Worm (Caenorhabditis elegans) whole organism, young adult: ENCODE data around the gene pqn-16.

ENCODE experiments used
- B0019.2 ChIP-seq: fragments of 200-800 bp; sonication (Bioruptor generic); conservative IDR thresholded peaks from 2 replicates; pipeline ENCODE4 v1.3.6; 2022; ENCODE audit warnings: missing genetic modification reagents, missing genetic modification characterization, missing compliant biosample characterization
- B0261.1 ChIP-seq: sonication (generic microtip); optimal IDR thresholded peaks from 2 replicates; lab custom pipeline; 2016; ENCODE audit warnings: mild to moderate bottlenecking, missing genetic modification characterization, moderate library complexity, missing compliant biosample characterization
- B0336.3 ChIP-seq: fragments of 200-800 bp; sonication (Bioruptor generic); IDR thresholded peaks from 2 replicates; pipeline ENCODE4 v1.3.6; 2022; ENCODE audit warnings: missing genetic modification characterization, missing compliant biosample characterization
- C17E4.6 ChIP-seq: fragments of 200-800 bp; sonication (Bioruptor generic); IDR thresholded peaks from 2 replicates; pipeline ENCODE4 v1.3.6; 2022; ENCODE audit warnings: missing genetic modification reagents, missing genetic modification characterization, missing compliant biosample characterization
- F10E7.11 ChIP-seq: sonication (generic microtip); optimal IDR thresholded peaks from 2 replicates; lab custom pipeline; 2017; ENCODE audit warnings: mild to moderate bottlenecking, missing genetic modification characterization, moderate library complexity, missing compliant biosample characterization
- F33H1.4 ChIP-seq: fragments of 200-800 bp; sonication (Bioruptor generic); IDR thresholded peaks from 2 replicates; pipeline ENCODE4 v1.3.6; 2022; ENCODE audit warnings: missing genetic modification reagents, missing genetic modification characterization, missing compliant biosample characterization
- F39B2.1 ChIP-seq: fragments of 200-800 bp; sonication (Bioruptor generic); IDR thresholded peaks from 2 replicates; pipeline ENCODE4 v1.3.6; 2022; ENCODE audit warnings: missing genetic modification reagents, missing genetic modification characterization, missing compliant biosample characterization
- F57A8.1 ChIP-seq: fragments of 200-800 bp; sonication (Bioruptor generic); optimal IDR thresholded peaks from 2 replicates; lab custom pipeline; 2018; ENCODE audit warnings: mild to moderate bottlenecking, missing genetic modification characterization, moderate library complexity, missing compliant biosample characterization
- K12H6.12 ChIP-seq: fragments of 200-800 bp; sonication (Bioruptor generic); optimal IDR thresholded peaks from 2 replicates; lab custom pipeline; 2018; ENCODE audit warnings: mild to moderate bottlenecking, missing genetic modification characterization, missing compliant biosample characterization
- Y95B8A.8 ChIP-seq: fragments of 200-800 bp; sonication (Bioruptor generic); IDR thresholded peaks from 2 replicates; pipeline ENCODE4 v1.3.6; 2022; ENCODE audit warnings: missing genetic modification reagents, missing genetic modification characterization, missing compliant biosample characterization
- aptf-3 ChIP-seq: fragments of 200-800 bp; sonication (Bioruptor generic); IDR thresholded peaks from 2 replicates; pipeline ENCODE4 v1.3.6; 2022; ENCODE audit warnings: missing genetic modification characterization, missing compliant biosample characterization
- attf-5 ChIP-seq: fragments of 200-800 bp; sonication (Bioruptor generic); optimal IDR thresholded peaks from 2 replicates; lab custom pipeline; 2018; ENCODE audit warnings: mild to moderate bottlenecking, missing genetic modification characterization, missing compliant biosample characterization
- bed-2 ChIP-seq: fragments of 200-800 bp; sonication (Bioruptor generic); IDR thresholded peaks from 2 replicates; pipeline ENCODE4 v1.3.6; 2022; ENCODE audit warnings: missing genetic modification reagents, missing genetic modification characterization, missing compliant biosample characterization
- cebp-2 ChIP-seq: fragments of 200-800 bp; sonication (Bioruptor generic); IDR thresholded peaks from 2 replicates; pipeline ENCODE4 v1.3.6; 2022; ENCODE audit warnings: missing genetic modification characterization, missing compliant biosample characterization
- ceh-58 ChIP-seq: fragments of 200-800 bp; sonication (Bioruptor generic); IDR thresholded peaks from 2 replicates; pipeline ENCODE4 v1.3.6; 2022; ENCODE audit warnings: missing genetic modification characterization, missing compliant biosample characterization
- ceh-79 ChIP-seq: sonication (generic microtip); optimal IDR thresholded peaks from 2 replicates; lab custom pipeline; 2017; ENCODE audit warnings: mild to moderate bottlenecking, missing genetic modification characterization, missing compliant biosample characterization
- dpl-1 ChIP-seq: fragments of 150-350 bp; optimal IDR thresholded peaks from 2 replicates; lab custom pipeline; 2014; ENCODE audit warnings: missing biosample characterization, missing genetic modification reagents, missing genetic modification characterization
- ekl-4 ChIP-seq: fragments of 200-800 bp; sonication (Bioruptor generic); IDR thresholded peaks from 2 replicates; pipeline ENCODE4 v1.3.6; 2022; ENCODE audit warnings: missing genetic modification reagents, missing genetic modification characterization, missing compliant biosample characterization
- fkh-3 ChIP-seq: sonication (generic microtip); optimal IDR thresholded peaks from 2 replicates; lab custom pipeline; 2016; ENCODE audit warnings: mild to moderate bottlenecking, missing genetic modification characterization, missing compliant biosample characterization
- gei-17 ChIP-seq: fragments of 200-800 bp; sonication (Bioruptor generic); optimal IDR thresholded peaks from 2 replicates; lab custom pipeline; 2018; ENCODE audit warnings: mild to moderate bottlenecking, missing genetic modification characterization, missing compliant biosample characterization
- hmg-1.2 ChIP-seq: fragments of 200-800 bp; sonication (Bioruptor generic); IDR thresholded peaks from 2 replicates; pipeline ENCODE4 v1.3.6; 2022; ENCODE audit warnings: missing genetic modification reagents, missing genetic modification characterization, missing compliant biosample characterization
- lsl-1 ChIP-seq: fragments of 200-800 bp; sonication (Bioruptor generic); optimal IDR thresholded peaks from 2 replicates; lab custom pipeline; 2018; ENCODE audit warnings: mild to moderate bottlenecking, missing genetic modification characterization, moderate library complexity, missing compliant biosample characterization
- lsy-27 ChIP-seq: sonication (generic microtip); optimal IDR thresholded peaks from 2 replicates; lab custom pipeline; 2017; ENCODE audit warnings: missing genetic modification characterization, mild to moderate bottlenecking, missing compliant biosample characterization, antibody characterized with exemption, missing genotype, borderline replicate concordance; ENCODE audit not compliant: insufficient read depth
- mcd-1 ChIP-seq: fragments of 200-800 bp; sonication (Bioruptor generic); IDR thresholded peaks from 2 replicates; pipeline ENCODE4 v1.3.6; 2022; ENCODE audit warnings: missing genetic modification reagents, missing genetic modification characterization, missing compliant biosample characterization
- mel-28 ChIP-seq: sonication (generic microtip); optimal IDR thresholded peaks from 2 replicates; lab custom pipeline; 2016; ENCODE audit warnings: borderline replicate concordance, mild to moderate bottlenecking, missing genetic modification characterization, missing compliant biosample characterization
- nfya-1 ChIP-seq: sonication (generic microtip); optimal IDR thresholded peaks from 2 replicates; lab custom pipeline; 2017; ENCODE audit warnings: antibody characterized with exemption, missing compliant biosample characterization, missing genetic modification characterization, borderline replicate concordance; ENCODE audit not compliant: insufficient read depth
- nhr-27 ChIP-seq: fragments of 200-800 bp; sonication (Bioruptor generic); optimal IDR thresholded peaks from 2 replicates; lab custom pipeline; 2018; ENCODE audit warnings: mild to moderate bottlenecking, missing genetic modification characterization, moderate library complexity, missing compliant biosample characterization
- rec-8 ChIP-seq, 2 experiments: sonication (generic microtip); optimal IDR thresholded peaks; 2 replicates each; lab custom pipeline; 2016; ENCODE audit warnings: mild to moderate bottlenecking in 2 of 2, missing genetic modification characterization in 2 of 2, missing genetic modification reagents in 2 of 2, missing genotype in 2 of 2, missing biosample characterization in 1 of 2, missing compliant biosample characterization in 1 of 2, moderate library complexity in 1 of 2
- sdz-38 ChIP-seq: sonication (generic microtip); optimal IDR thresholded peaks from 2 replicates; lab custom pipeline; 2016; ENCODE audit warnings: missing genotype, missing genetic modification characterization, missing compliant biosample characterization
- sea-2 ChIP-seq: fragments of 200-800 bp; sonication (Bioruptor generic); IDR thresholded peaks from 2 replicates; pipeline ENCODE4 v1.3.6; 2022; ENCODE audit warnings: missing genetic modification characterization, missing compliant biosample characterization
- somi-1 ChIP-seq: fragments of 200-800 bp; sonication (Bioruptor generic); optimal IDR thresholded peaks from 2 replicates; lab custom pipeline; 2018; ENCODE audit warnings: mild to moderate bottlenecking, missing genetic modification characterization, missing compliant biosample characterization
- sptf-2 ChIP-seq: fragments of 200-800 bp; sonication (Bioruptor generic); optimal IDR thresholded peaks from 2 replicates; lab custom pipeline; 2018; ENCODE audit warnings: mild to moderate bottlenecking, missing genetic modification characterization, missing compliant biosample characterization
- zfh-2 ChIP-seq: fragments of 200-800 bp; sonication (Bioruptor generic); conservative IDR thresholded peaks from 2 replicates; pipeline ENCODE4 v1.3.6; 2022; ENCODE audit warnings: missing genetic modification reagents, missing genetic modification characterization, missing compliant biosample characterization
- ztf-25 ChIP-seq: fragments of 200-800 bp; sonication (Bioruptor generic); IDR thresholded peaks from 2 replicates; pipeline ENCODE4 v1.3.6; 2022; ENCODE audit warnings: missing genetic modification reagents, missing genetic modification characterization, missing compliant biosample characterization
- ztf-26 ChIP-seq: sonication (generic microtip); optimal IDR thresholded peaks from 2 replicates; lab custom pipeline; 2017; ENCODE audit warnings: missing genetic modification characterization, missing compliant biosample characterization

pqn-16 gene

ce11 chrV:9173789-9174188 is at the start of gene pqn-16:
TSS of gene pqn-16 (plus strand) at chrV:9174089.
- TF ChIP-seq dpl-1 (GFP tag; lab: Kevin White, UChicago) (no peak), mel-28 (tag; lab: Kevin White, UChicago) (no peak), attf-5 (GFP tag; lab: Kevin White, UChicago) (no peak), hmg-1.2 (no peak), sdz-38 (tag; lab: Kevin White, UChicago) (no peak), ceh-79 (tag; lab: Kevin White, UChicago) (no peak)

ce11 chrV:9124180-9124579 is 49.7 kb upstream of the pqn-16 start, which contains the start of gene F21C10.6:
TSS of gene F21C10.6 (plus strand) at chrV:9124480.
- TF ChIP-seq B0336.3 (GFP tag; lab: Robert Waterston, UW) = no peak
- TF ChIP-seq K12H6.12 = no peak
- no peak for TF ChIP-seq C17E4.6 (GFP tag; lab: Robert Waterston, UW)
- no peak for TF ChIP-seq sptf-2
- TF ChIP-seq nhr-27 (tag; lab: Kevin White, UChicago) = no peak
- no peak for TF ChIP-seq rec-8 (tag; optimal IDR thresholded peaks at IDR 0.05; lab: Kevin White, UChicago)
- TF ChIP-seq mcd-1 = no peak

ce11 chrV:9125345-9125744 is 48.5 kb upstream of the pqn-16 start, which contains the start of gene F21C10.5:
TSS of gene F21C10.5 (plus strand) at chrV:9125645.
- TF ChIP-seq mcd-1 (no peak), aptf-3 (GFP tag; lab: Robert Waterston, UW) (no peak), lsl-1 (GFP tag; lab: Kevin White, UChicago) (no peak), fkh-3 (tag; lab: Kevin White, UChicago) (no peak), somi-1 (GFP tag; lab: Kevin White, UChicago) (no peak), F39B2.1 (no peak), B0261.1 (no peak), F10E7.11 (tag; lab: Kevin White, UChicago) (no peak), F57A8.1 (no peak), ceh-79 (tag; lab: Kevin White, UChicago) (no peak), F33H1.4 (no peak)

ce11 chrV:9126316-9126715 is 47.6 kb upstream of the pqn-16 start, which contains the start of gene F21C10.4:
TSS of gene F21C10.4 (plus strand) at chrV:9126616.
- TF ChIP-seq attf-5 (GFP tag; lab: Kevin White, UChicago) (no peak), ceh-58 (GFP tag; lab: Robert Waterston, UW) (no peak), bed-2 (GFP tag; lab: Robert Waterston, UW) (no peak), nfya-1 (tag; lab: Kevin White, UChicago) (no peak), cebp-2 (no peak), ztf-25 (no peak), sea-2 (GFP tag; lab: Robert Waterston, UW) (no peak), ztf-26 (no peak), Y95B8A.8 (no peak), zfh-2 (GFP tag; lab: Robert Waterston, UW) (no peak), B0019.2 (GFP tag; lab: Robert Waterston, UW) (no peak), gei-17 (GFP tag; lab: Kevin White, UChicago) (no peak), fkh-3 (tag; lab: Kevin White, UChicago) (no peak), hmg-1.2 (no peak), ceh-79 (tag; lab: Kevin White, UChicago) (no peak), lsy-27 (tag; lab: Kevin White, UChicago) (no peak), ekl-4 (no peak), sptf-2 (no peak)
- TF ChIP-seq, all 124 proteins: peak for 0
